Worm (Caenorhabditis elegans): ENCODE data around the gene pho-4.

ce11 chrII:5187934-5188333 is 50.3 kb downstream of the pho-4 start:
- no peak for TF ChIP-seq pha-4 (GFP tag; IDR thresholded peaks at IDR 0.05)
- TF ChIP-seq pha-4 (tag; optimal IDR thresholded peaks at IDR 0.05), result no peak
- no peak for TF ChIP-seq nhr-237 (tag; optimal IDR thresholded peaks at IDR 0.05)
- no peak for TF ChIP-seq unc-39 (tag; optimal IDR thresholded peaks at IDR 0.05)
- TF ChIP-seq mep-1 (tag; optimal IDR thresholded peaks at IDR 0.05), result no peak
- no peak for TF ChIP-seq tra-1 (GFP tag; IDR thresholded peaks at IDR 0.05)
- TF ChIP-seq lsy-2 (tag; optimal IDR thresholded peaks at IDR 0.05), result no peak
- TF ChIP-seq snpc-4 (tag; optimal IDR thresholded peaks at IDR 0.05), result no peak
- peak; percentile 81 for TF ChIP-seq lin-38 (GFP tag; IDR thresholded peaks at IDR 0.05)
